Fruit fly (Drosophila melanogaster) whole organism, embryonic: Measurements from ENCODE around the gene Bace.

Experiments used
- Awh ChIP-seq: fragments of 200-800 bp; sonication (Bioruptor generic); IDR thresholded peaks from 2 replicates; pipeline ENCODE4, ENCODE4 v1.3.6; 2022; ENCODE audit warnings: missing biosample characterization, missing genetic modification characterization
- B-H1 ChIP-seq: fragments of 200-800 bp; sonication (Bioruptor generic); IDR thresholded peaks from 3 replicates; pipeline ENCODE4 v1.3.6; 2022; ENCODE audit warnings: missing biosample characterization, missing genetic modification characterization
- CG10267 ChIP-seq: fragments of 200-800 bp; sonication (Bioruptor generic); optimal IDR thresholded peaks from 2 replicates; lab custom pipeline; 2018; ENCODE audit warnings: missing biosample characterization, mild to moderate bottlenecking, missing genetic modification characterization, moderate library complexity
- CG11560 ChIP-seq: fragments of 200-800 bp; sonication (Bioruptor generic); IDR thresholded peaks from 3 replicates; pipeline ENCODE4 v1.3.6; 2022; ENCODE audit warnings: missing biosample characterization, missing genetic modification characterization
- CG1233 ChIP-seq: fragments of 200-800 bp; sonication (Bioruptor generic); optimal IDR thresholded peaks from 4 replicates; lab custom pipeline; 2018; ENCODE audit warnings: missing biosample characterization, mild to moderate bottlenecking, missing genetic modification characterization
- CG14441 ChIP-seq: fragments of 200-800 bp; sonication (Bioruptor generic); IDR thresholded peaks from 2 replicates; pipeline ENCODE4 v1.3.6; 2022; ENCODE audit warnings: missing biosample characterization, missing genetic modification characterization
- CG14860 ChIP-seq: fragments of 200-800 bp; sonication (Bioruptor generic); IDR thresholded peaks from 3 replicates; pipeline ENCODE4 v1.3.6; 2022; ENCODE audit warnings: missing biosample characterization, missing genetic modification characterization; ENCODE audit not compliant: partially characterized antibody
- CG15479 ChIP-seq: fragments of 200-800 bp; sonication (Bioruptor generic); optimal IDR thresholded peaks from 3 replicates; lab custom pipeline; 2019; ENCODE audit warnings: missing biosample characterization, mild to moderate bottlenecking, missing genetic modification characterization, moderate library complexity
- CG15601 ChIP-seq: fragments of 200-800 bp; sonication (Bioruptor generic); optimal IDR thresholded peaks from 3 replicates; lab custom pipeline; 2019; ENCODE audit warnings: missing biosample characterization, mild to moderate bottlenecking, missing genetic modification characterization, moderate library complexity
- CG1602 ChIP-seq: fragments of 200-800 bp; sonication (Bioruptor generic); optimal IDR thresholded peaks from 3 replicates; lab custom pipeline; 2016; ENCODE audit warnings: missing biosample characterization, missing genetic modification characterization
- CG17186 ChIP-seq: fragments of 200-800 bp; sonication (Bioruptor generic); optimal IDR thresholded peaks from 3 replicates; lab custom pipeline; 2017; ENCODE audit warnings: missing biosample characterization, missing genetic modification reagents, missing genetic modification characterization
- CG17328 ChIP-seq: fragments of 200-800 bp; sonication (Bioruptor generic); IDR thresholded peaks from 2 replicates; pipeline ENCODE4 v1.3.6; 2022; ENCODE audit warnings: missing biosample characterization, missing genetic modification characterization
- CG17385 ChIP-seq: fragments of 200-800 bp; sonication (Bioruptor generic); optimal IDR thresholded peaks from 3 replicates; lab custom pipeline; 2018; ENCODE audit warnings: missing biosample characterization, mild to moderate bottlenecking, missing genetic modification characterization
- CG18011 ChIP-seq: fragments of 200-800 bp; sonication (Bioruptor generic); optimal IDR thresholded peaks from 2 replicates; lab custom pipeline; 2017; ENCODE audit warnings: missing biosample characterization, missing genetic modification characterization, mild to moderate bottlenecking, moderate library complexity, missing genotype
- CG18262 ChIP-seq: fragments of 200-800 bp; optimal IDR thresholded peaks from 3 replicates; lab custom pipeline; 2019; ENCODE audit warnings: missing biosample characterization, mild to moderate bottlenecking, missing genetic modification characterization, moderate library complexity
- CG2712 ChIP-seq: fragments of 200-800 bp; optimal IDR thresholded peaks from 3 replicates; lab custom pipeline; 2019; ENCODE audit warnings: missing biosample characterization, mild to moderate bottlenecking, missing genetic modification characterization, moderate library complexity
- CG31224 ChIP-seq: fragments of 200-800 bp; sonication (Bioruptor generic); IDR thresholded peaks from 2 replicates; pipeline ENCODE4 v1.3.6; 2022; ENCODE audit warnings: missing biosample characterization, missing genetic modification characterization
- CG31441 ChIP-seq: fragments of 200-800 bp; sonication (Bioruptor generic); IDR thresholded peaks from 2 replicates; pipeline ENCODE4 v1.3.6; 2022; ENCODE audit warnings: missing biosample characterization, missing genetic modification characterization
- CG6272 ChIP-seq: fragments of 200-800 bp; sonication (Bioruptor generic); IDR thresholded peaks from 2 replicates; pipeline ENCODE4 v1.3.6; 2022; ENCODE audit warnings: missing biosample characterization, missing genetic modification characterization
- CG6654 ChIP-seq: fragments of 200-800 bp; sonication (Bioruptor generic); optimal IDR thresholded peaks from 2 replicates; lab custom pipeline; 2017; ENCODE audit warnings: missing biosample characterization, mild to moderate bottlenecking, missing genetic modification characterization
- CG6854 ChIP-seq: fragments of 200-800 bp; sonication (Bioruptor generic); optimal IDR thresholded peaks from 3 replicates; lab custom pipeline; 2017; ENCODE audit warnings: missing biosample characterization, mild to moderate bottlenecking, missing genetic modification characterization
- CG7963 ChIP-seq: fragments of 200-800 bp; sonication (Bioruptor generic); IDR thresholded peaks from 3 replicates; pipeline ENCODE4 v1.3.6; 2022; ENCODE audit warnings: missing biosample characterization, missing genetic modification characterization; ENCODE audit not compliant: partially characterized antibody
- D19A ChIP-seq: fragments of 200-800 bp; optimal IDR thresholded peaks from 3 replicates; lab custom pipeline; 2019; ENCODE audit warnings: missing biosample characterization, mild to moderate bottlenecking, missing genetic modification characterization, moderate library complexity
- Doc3 ChIP-seq: fragments of 200-800 bp; sonication (Bioruptor generic); IDR thresholded peaks from 3 replicates; pipeline ENCODE4 v1.3.6; 2022; ENCODE audit warnings: missing biosample characterization, missing genetic modification characterization; ENCODE audit not compliant: partially characterized antibody
- Fer2 ChIP-seq: fragments of 200-800 bp; sonication (Bioruptor generic); optimal IDR thresholded peaks from 2 replicates; lab custom pipeline; 2018; ENCODE audit warnings: missing biosample characterization, mild to moderate bottlenecking, missing genetic modification characterization, moderate library complexity
- H2.0 ChIP-seq: fragments of 200-800 bp; sonication (Bioruptor generic); IDR thresholded peaks from 2 replicates; pipeline ENCODE4 v1.3.6; 2022; ENCODE audit warnings: missing biosample characterization, missing genetic modification characterization
- HmgD ChIP-seq: fragments of 200-800 bp; sonication (Bioruptor generic); optimal IDR thresholded peaks from 3 replicates; lab custom pipeline; 2016; ENCODE audit warnings: missing biosample characterization, missing genetic modification characterization
- MBD-R2 ChIP-seq: fragments of 200-800 bp; sonication (Bioruptor generic); IDR thresholded peaks from 2 replicates; pipeline ENCODE4 v1.3.6; 2022; ENCODE audit warnings: missing biosample characterization, missing genetic modification characterization
- MESR4 ChIP-seq: fragments of 200-800 bp; sonication (Bioruptor generic); optimal IDR thresholded peaks from 2 replicates; lab custom pipeline; 2018; ENCODE audit warnings: missing biosample characterization, mild to moderate bottlenecking, missing genetic modification characterization, moderate library complexity
- Med ChIP-seq: fragments of 200-800 bp; sonication (Bioruptor generic); peaks from one replicate; lab custom pipeline; 2016; ENCODE audit warnings: missing biosample characterization, missing genetic modification characterization, mild to moderate bottlenecking, inconsistent platforms, moderate library complexity
- Pdp1 ChIP-seq, 2 experiments: fragments of 200-800 bp; sonication (Bioruptor generic); optimal IDR thresholded peaks; 3 replicates each; lab custom pipeline; 2016; ENCODE audit warnings: missing biosample characterization in 2 of 2, missing genetic modification characterization in 2 of 2, mild to moderate bottlenecking in 1 of 2, moderate library complexity in 1 of 2
- Sin3A ChIP-seq: fragments of >200 bp; optimal IDR thresholded peaks from 2 replicates; lab custom pipeline; 2018
- Sry-δ ChIP-seq: fragments of 200-800 bp; sonication (Bioruptor generic); optimal IDR thresholded peaks from 2 replicates; lab custom pipeline; 2016; ENCODE audit warnings: missing biosample characterization, missing genetic modification characterization
- abd-A ChIP-seq: fragments of 200-800 bp; sonication (Bioruptor generic); optimal IDR thresholded peaks from 3 replicates; lab custom pipeline; 2019; ENCODE audit warnings: missing biosample characterization, mild to moderate bottlenecking, missing genetic modification characterization, moderate library complexity
- ap ChIP-seq: fragments of 200-800 bp; sonication (Bioruptor generic); IDR thresholded peaks from 2 replicates; pipeline ENCODE4 v1.3.6; 2022; ENCODE audit warnings: missing biosample characterization, missing genetic modification characterization
- bab2 ChIP-seq: fragments of 200-800 bp; sonication (Bioruptor generic); optimal IDR thresholded peaks from 2 replicates; lab custom pipeline; 2016; ENCODE audit warnings: missing biosample characterization, missing genetic modification characterization
- btn ChIP-seq: fragments of 200-800 bp; sonication (Bioruptor generic); optimal IDR thresholded peaks from 2 replicates; lab custom pipeline; 2016; ENCODE audit warnings: missing biosample characterization, missing genetic modification characterization
- chinmo ChIP-seq: fragments of 200-800 bp; sonication (Bioruptor generic); IDR thresholded peaks from 4 replicates; pipeline ENCODE4 v1.3.6; 2022; ENCODE audit warnings: missing biosample characterization, missing genetic modification characterization; ENCODE audit not compliant: partially characterized antibody
- chn ChIP-seq: fragments of 200-800 bp; sonication (Bioruptor generic); optimal IDR thresholded peaks from 2 replicates; lab custom pipeline; 2016; ENCODE audit warnings: missing biosample characterization, missing genetic modification characterization
- crp ChIP-seq, 2 experiments: fragments of 200-800 bp; sonication (Bioruptor generic); optimal IDR thresholded peaks; 2 replicates in 1 of 2; 3 replicates in 1 of 2; lab custom pipeline; 2017; ENCODE audit warnings: missing biosample characterization in 2 of 2, missing genetic modification characterization in 2 of 2, mild to moderate bottlenecking in 1 of 2, moderate library complexity in 1 of 2
- disco-r ChIP-seq: fragments of 200-800 bp; sonication (Bioruptor generic); optimal IDR thresholded peaks from 2 replicates; lab custom pipeline; 2016; ENCODE audit warnings: missing biosample characterization, missing genetic modification characterization
- dm ChIP-seq: fragments of 200-800 bp; sonication (Bioruptor generic); optimal IDR thresholded peaks from 3 replicates; lab custom pipeline; 2016; ENCODE audit warnings: missing biosample characterization, missing genetic modification characterization
- gce ChIP-seq: fragments of 200-800 bp; sonication (Bioruptor generic); IDR thresholded peaks from 3 replicates; pipeline ENCODE4 v1.3.6; 2022; ENCODE audit warnings: missing biosample characterization, missing genetic modification characterization
- ham ChIP-seq: fragments of 200-800 bp; sonication (Bioruptor generic); IDR thresholded peaks from 2 replicates; pipeline ENCODE4 v1.3.6; 2022; ENCODE audit warnings: missing biosample characterization, missing genetic modification characterization
- kah ChIP-seq: fragments of 200-800 bp; sonication (Bioruptor generic); optimal IDR thresholded peaks from 2 replicates; lab custom pipeline; 2018; ENCODE audit warnings: missing biosample characterization, mild to moderate bottlenecking, missing genetic modification characterization
- lab ChIP-seq: fragments of 200-800 bp; sonication (Bioruptor generic); optimal IDR thresholded peaks from 3 replicates; lab custom pipeline; 2017; ENCODE audit warnings: missing biosample characterization, missing genetic modification characterization, mild to moderate bottlenecking, moderate library complexity, missing genetic modification reagents
- nau ChIP-seq: fragments of 200-800 bp; sonication (Bioruptor generic); optimal IDR thresholded peaks from 3 replicates; lab custom pipeline; 2017; ENCODE audit warnings: missing biosample characterization, mild to moderate bottlenecking, missing genetic modification characterization, missing genetic modification reagents
- nerfin-2 ChIP-seq: fragments of 200-800 bp; sonication (Bioruptor generic); IDR thresholded peaks from 2 replicates; pipeline ENCODE4 v1.3.6; 2022; ENCODE audit warnings: missing biosample characterization, missing genetic modification characterization; ENCODE audit not compliant: partially characterized antibody
- psq ChIP-seq: fragments of 200-800 bp; sonication (Bioruptor generic); optimal IDR thresholded peaks from 2 replicates; lab custom pipeline; 2017; ENCODE audit warnings: missing biosample characterization, missing genetic modification characterization
- z ChIP-seq: fragments of 200-800 bp; sonication (Bioruptor generic); IDR thresholded peaks from 3 replicates; pipeline ENCODE4 v1.3.6; 2022; ENCODE audit warnings: missing biosample characterization, missing genetic modification characterization

Bace gene

DNA sequence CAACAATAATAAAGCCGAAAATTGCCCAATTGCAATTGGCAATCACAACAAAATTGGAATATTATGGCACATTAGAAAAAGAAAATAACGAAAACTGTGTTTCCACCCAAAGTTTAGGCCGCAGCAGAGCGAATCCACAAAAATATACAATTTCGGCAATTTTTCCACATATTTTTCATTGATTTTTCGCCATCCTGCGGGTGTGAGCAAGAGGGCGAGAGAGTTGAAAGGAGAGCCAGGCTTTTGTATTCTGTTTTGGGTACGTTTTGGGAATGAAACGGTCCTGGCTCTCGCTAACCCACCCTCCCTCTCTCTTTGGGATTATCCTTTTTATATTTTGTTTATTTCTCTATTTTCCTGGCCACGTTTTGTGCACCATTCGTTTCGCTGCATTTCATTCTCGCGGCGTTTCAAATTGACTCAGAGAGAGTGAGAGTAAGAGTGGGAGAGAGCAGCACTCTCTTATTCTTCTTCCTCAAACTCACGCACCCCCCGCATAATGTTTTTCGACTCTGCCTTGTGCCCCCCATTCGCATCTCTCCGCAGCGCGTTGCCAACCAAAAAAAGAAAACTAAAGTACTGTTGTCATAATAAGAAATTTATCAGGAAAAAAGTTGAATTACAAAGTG is 47.7 kb upstream of the Bace start (continued):
- TF ChIP-seq btn (GFP tag; lab: Kevin White, UChicago) (no peak), CG17385 (GFP tag; lab: Kevin White, UChicago) (peak; percentile 69), MBD-R2 (GFP tag; lab: Robert Waterston, UW) (peak; percentile 24; the same call in 1 of the 2 replicates), CG18011 (GFP tag; lab: Kevin White, UChicago) (no peak), H2.0 (no peak), CG2712 (no peak), crp (GFP tag; optimal IDR thresholded peaks at IDR 0.05; lab: Kevin White, UChicago) (no peak), bab2 (GFP tag; lab: Kevin White, UChicago) (no peak), CG14860 (GFP tag; lab: Robert Waterston, UW) (no peak), disco-r (GFP tag; lab: Kevin White, UChicago) (no peak), kah (GFP tag; lab: Kevin White, UChicago) (no peak), CG11560 (tag; lab: Robert Waterston, UW) (no peak), gce (GFP tag; lab: Robert Waterston, UW) (no peak; the same call in 2 of the 3 replicates), chinmo (GFP tag; lab: Robert Waterston, UW) (peak; percentile 48; the same call in 1 of the 4 replicates), CG6654 (GFP tag; lab: Kevin White, UChicago) (no peak), ham (GFP tag; lab: Robert Waterston, UW) (no peak), Awh (GFP tag; lab: Robert Waterston, UW) (no peak), HmgD (GFP tag; lab: Kevin White, UChicago) (no peak), CG31441 (no peak), CG17186 (GFP tag; lab: Kevin White, UChicago) (no peak), chn (GFP tag; lab: Kevin White, UChicago) (peak; percentile 16), Med (GFP tag; lab: Kevin White, UChicago) (no peak), CG15479 (GFP tag; lab: Kevin White, UChicago) (peak; percentile 52), abd-A (tag; lab: Kevin White, UChicago) (peak; percentile 28), CG10267 (tag; lab: Kevin White, UChicago) (no peak), Pdp1 (GFP tag; optimal IDR thresholded peaks at IDR 0.05; lab: Kevin White, UChicago) (peak in 1 of 2 experiments; percentile 38), dm (no peak), D19A (tag; lab: Kevin White, UChicago) (peak; percentile 24), MESR4 (GFP tag; lab: Kevin White, UChicago) (no peak), CG17328 (GFP tag; lab: Robert Waterston, UW) (no peak), CG18262 (tag; lab: Kevin White, UChicago) (no peak), CG14441 (GFP tag; lab: Robert Waterston, UW) (no peak), ap (no peak), CG1602 (GFP tag; lab: Kevin White, UChicago) (no peak), CG7963 (GFP tag; lab: Robert Waterston, UW) (no peak), nau (GFP tag; lab: Kevin White, UChicago) (no peak), CG6854 (GFP tag; lab: Kevin White, UChicago) (no peak), B-H1 (no peak), psq (GFP tag; lab: Kevin White, UChicago) (peak; percentile 89), CG1233 (GFP tag; lab: Kevin White, UChicago) (no peak), Sin3A (lab: Kevin White, UChicago) (no peak), CG6272 (no peak), nerfin-2 (GFP tag; lab: Robert Waterston, UW) (no peak), CG31224 (GFP tag; lab: Robert Waterston, UW) (no peak), Doc3 (GFP tag; lab: Robert Waterston, UW) (peak; percentile 50; the same call in 1 of the 3 replicates), lab (GFP tag; lab: Kevin White, UChicago) (no peak), z (GFP tag; lab: Robert Waterston, UW) (peak; percentile 86), Sry-δ (no peak), CG15601 (peak; percentile 12), Fer2 (tag; lab: Kevin White, UChicago) (no peak)
